Fruit fly (Drosophila melanogaster) whole organism: ENCODE measurements around the gene Pif1A.

Experiments
- CG8478 ChIP-seq: fragments of >200 bp; optimal IDR thresholded peaks from 2 replicates; lab custom pipeline; 2018; ENCODE audit warnings: inconsistent platforms
- psq ChIP-seq: fragments of >200 bp; optimal IDR thresholded peaks from 2 replicates; lab custom pipeline; 2017
- usp ChIP-seq: fragments of >200 bp; optimal IDR thresholded peaks from 2 replicates; lab custom pipeline; 2017; ENCODE audit warnings: missing biosample characterization, missing genetic modification characterization, mixed read lengths

dm6 chr3R:8747134-8747870, 53.7 kb downstream of the Pif1A start, which contains the start of the genes CG9801 and Nasp:
- no peak for TF ChIP-seq CG8478 (lab: Kevin White, UChicago)
- no peak for TF ChIP-seq psq
- TF ChIP-seq usp, result no peak
